Worm (Caenorhabditis elegans) whole organism, mixed stage, embryonic: ENCODE data around the gene C05E4.12.

Experiments used
- bed-3 ChIP-seq: fragments of 200-800 bp; sonication (Bioruptor generic); optimal IDR thresholded peaks from 3 replicates; lab custom pipeline; 2018; ENCODE audit warnings: mild to moderate bottlenecking, missing genetic modification characterization, moderate library complexity, missing compliant biosample characterization
- ceh-39 ChIP-seq: fragments of 150-350 bp; optimal IDR thresholded peaks from 2 replicates; lab custom pipeline; 2014; ENCODE audit warnings: missing biosample characterization, missing genetic modification characterization
- ceh-43 ChIP-seq: fragments of 200-800 bp; sonication (Bioruptor generic); optimal IDR thresholded peaks from 2 replicates; lab custom pipeline; 2018; ENCODE audit warnings: mild to moderate bottlenecking, missing genetic modification characterization, moderate library complexity, missing compliant biosample characterization
- cnd-1 ChIP-seq: fragments of 200-800 bp; sonication (Bioruptor generic); optimal IDR thresholded peaks from 2 replicates; lab custom pipeline; 2018; ENCODE audit warnings: mild to moderate bottlenecking, missing genetic modification characterization, missing compliant biosample characterization
- elt-1 ChIP-seq: sonication (generic microtip); optimal IDR thresholded peaks from 2 replicates; lab custom pipeline; 2017; ENCODE audit warnings: missing genetic modification characterization, mild to moderate bottlenecking, missing compliant biosample characterization, antibody characterized with exemption, moderate library complexity, borderline replicate concordance; ENCODE audit not compliant: insufficient read depth
- elt-3 ChIP-seq: fragments of 150-350 bp; optimal IDR thresholded peaks from 2 replicates; lab custom pipeline; 2014; ENCODE audit warnings: missing biosample characterization, missing genetic modification characterization
- ham-2 ChIP-seq: fragments of 200-800 bp; sonication (Bioruptor generic); optimal IDR thresholded peaks from 2 replicates; lab custom pipeline; 2018; ENCODE audit warnings: mild to moderate bottlenecking, missing genetic modification characterization, missing compliant biosample characterization
- hlh-1 ChIP-seq: fragments of 150-350 bp; optimal IDR thresholded peaks from 2 replicates; lab custom pipeline; 2014; ENCODE audit warnings: missing biosample characterization, missing genetic modification reagents, missing genetic modification characterization
- lin-32 ChIP-seq: fragments of 200-800 bp; sonication (Bioruptor generic); optimal IDR thresholded peaks from 2 replicates; lab custom pipeline; 2018; ENCODE audit warnings: mild to moderate bottlenecking, missing genetic modification characterization, missing compliant biosample characterization
- mab-5 ChIP-seq: fragments of 150-350 bp; optimal IDR thresholded peaks from 2 replicates; lab custom pipeline; 2014; ENCODE audit warnings: missing biosample characterization, missing genetic modification characterization
- mls-2 ChIP-seq: sonication (generic microtip); optimal IDR thresholded peaks from 2 replicates; lab custom pipeline; 2016; ENCODE audit warnings: mild to moderate bottlenecking, missing genetic modification characterization, moderate library complexity, missing compliant biosample characterization
- nhr-2 ChIP-seq: fragments of 150-350 bp; optimal IDR thresholded peaks from 2 replicates; lab custom pipeline; 2014; ENCODE audit warnings: missing biosample characterization, missing genetic modification characterization
- nhr-237 ChIP-seq: fragments of 150-350 bp; optimal IDR thresholded peaks from 2 replicates; lab custom pipeline; 2014; ENCODE audit warnings: missing biosample characterization, missing genetic modification characterization
- nhr-28 ChIP-seq: fragments of 150-350 bp; optimal IDR thresholded peaks from 2 replicates; lab custom pipeline; 2014; ENCODE audit warnings: missing biosample characterization, missing genetic modification characterization
- nhr-76 ChIP-seq: sonication (generic microtip); optimal IDR thresholded peaks from 2 replicates; lab custom pipeline; 2017; ENCODE audit warnings: missing biosample characterization, missing genetic modification characterization
- pha-4 ChIP-seq: fragments of 150-350 bp; optimal IDR thresholded peaks from 2 replicates; lab custom pipeline; 2018; ENCODE audit warnings: missing biosample characterization, missing genetic modification reagents, missing genetic modification characterization
- snpc-4 ChIP-seq: fragments of 150-350 bp; optimal IDR thresholded peaks from 2 replicates; lab custom pipeline; 2014; ENCODE audit warnings: missing biosample characterization, missing genetic modification characterization
- sptf-1 ChIP-seq: sonication (generic microtip); optimal IDR thresholded peaks from 2 replicates; lab custom pipeline; 2017; ENCODE audit warnings: mild to moderate bottlenecking, missing genetic modification characterization, moderate library complexity, missing compliant biosample characterization
- tbx-8 ChIP-seq: fragments of 200-800 bp; sonication (Bioruptor generic); optimal IDR thresholded peaks from 2 replicates; lab custom pipeline; 2018; ENCODE audit warnings: mild to moderate bottlenecking, missing genetic modification characterization, moderate library complexity, missing compliant biosample characterization
- unc-120 ChIP-seq: sonication (generic microtip); optimal IDR thresholded peaks from 2 replicates; lab custom pipeline; 2017; ENCODE audit warnings: missing genetic modification characterization, missing compliant biosample characterization; ENCODE audit not compliant: poor library complexity, severe bottlenecking
- unc-62 ChIP-seq: fragments of 150-350 bp; optimal IDR thresholded peaks from 2 replicates; lab custom pipeline; 2014; ENCODE audit warnings: missing biosample characterization, missing genetic modification reagents, missing genetic modification characterization
- ztf-11 ChIP-seq: fragments of 150-350 bp; optimal IDR thresholded peaks from 2 replicates; lab custom pipeline; 2014; ENCODE audit warnings: missing biosample characterization, missing genetic modification characterization

The C05E4.12 gene

DNA sequence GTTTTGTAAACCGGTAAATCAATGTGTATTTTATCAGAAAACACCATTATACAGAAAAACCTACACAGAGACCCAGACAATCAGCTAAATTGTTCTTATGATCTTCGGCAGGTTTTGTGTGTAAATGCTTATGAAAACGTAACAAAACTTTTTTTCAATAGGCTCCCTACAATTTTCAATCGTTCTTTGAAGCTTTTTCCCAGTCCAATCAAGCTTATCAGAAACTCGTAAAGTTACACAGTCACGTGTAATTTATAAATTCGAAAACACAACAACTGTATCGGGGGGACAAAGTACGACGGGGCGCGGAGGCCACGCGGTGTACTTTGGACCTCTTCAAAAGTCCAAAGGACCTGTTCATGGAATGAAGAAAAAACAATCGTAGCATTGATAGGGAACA lies 31.6 kb downstream of the C05E4.12 start:
- TF ChIP-seq mls-2 (tag; lab: Kevin White, UChicago) = no peak
- no peak for TF ChIP-seq bed-3
- no peak for TF ChIP-seq unc-62
- no peak for TF ChIP-seq nhr-76 (tag; lab: Kevin White, UChicago)
- no peak for TF ChIP-seq ham-2 (GFP tag; lab: Kevin White, UChicago)
- no peak for TF ChIP-seq ceh-39 (tag; lab: Kevin White, UChicago)
- TF ChIP-seq elt-1 (tag; lab: Kevin White, UChicago) = no peak
- TF ChIP-seq nhr-237 (tag; lab: Kevin White, UChicago) = no peak
- TF ChIP-seq nhr-2 (tag; lab: Kevin White, UChicago) = no peak
- TF ChIP-seq pha-4 (tag; lab: Kevin White, UChicago) = no peak
- no peak for TF ChIP-seq sptf-1 (tag; lab: Kevin White, UChicago)
- TF ChIP-seq snpc-4 = no peak

DNA sequence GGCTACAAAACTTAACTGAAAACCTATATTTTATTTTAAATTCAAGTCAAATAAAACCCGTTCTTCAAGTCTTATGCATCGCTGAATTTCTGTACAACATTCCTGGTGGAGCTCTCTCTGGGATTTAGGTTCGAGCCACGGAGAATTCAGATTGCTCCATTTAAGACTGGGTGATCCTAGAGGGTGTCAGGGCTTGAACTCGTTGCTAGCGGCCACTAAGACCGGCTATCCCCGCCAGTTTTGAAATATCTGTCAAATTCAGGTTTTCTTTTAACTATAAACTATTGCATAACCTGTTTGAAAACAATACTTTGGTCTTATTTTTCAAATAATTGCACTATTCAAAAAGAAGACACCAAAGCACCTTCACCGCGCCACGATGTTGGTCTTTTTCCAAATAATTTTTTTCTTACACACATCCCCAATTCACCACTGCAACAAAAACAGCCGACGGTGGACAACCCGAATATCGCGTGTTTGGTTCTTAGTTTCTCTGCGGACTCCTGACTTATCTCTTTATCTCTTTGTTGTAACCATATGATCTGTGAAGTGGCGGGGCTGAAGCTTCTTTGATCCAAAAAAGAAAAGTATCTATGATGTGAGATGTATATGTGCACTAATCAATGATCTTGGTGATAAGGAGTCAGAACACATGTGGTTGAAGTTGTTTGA lies 32.8 kb downstream of the C05E4.12 start:
- no peak for TF ChIP-seq bed-3
- peak; percentile 2 for TF ChIP-seq hlh-1 (tag; lab: Kevin White, UChicago)

DNA sequence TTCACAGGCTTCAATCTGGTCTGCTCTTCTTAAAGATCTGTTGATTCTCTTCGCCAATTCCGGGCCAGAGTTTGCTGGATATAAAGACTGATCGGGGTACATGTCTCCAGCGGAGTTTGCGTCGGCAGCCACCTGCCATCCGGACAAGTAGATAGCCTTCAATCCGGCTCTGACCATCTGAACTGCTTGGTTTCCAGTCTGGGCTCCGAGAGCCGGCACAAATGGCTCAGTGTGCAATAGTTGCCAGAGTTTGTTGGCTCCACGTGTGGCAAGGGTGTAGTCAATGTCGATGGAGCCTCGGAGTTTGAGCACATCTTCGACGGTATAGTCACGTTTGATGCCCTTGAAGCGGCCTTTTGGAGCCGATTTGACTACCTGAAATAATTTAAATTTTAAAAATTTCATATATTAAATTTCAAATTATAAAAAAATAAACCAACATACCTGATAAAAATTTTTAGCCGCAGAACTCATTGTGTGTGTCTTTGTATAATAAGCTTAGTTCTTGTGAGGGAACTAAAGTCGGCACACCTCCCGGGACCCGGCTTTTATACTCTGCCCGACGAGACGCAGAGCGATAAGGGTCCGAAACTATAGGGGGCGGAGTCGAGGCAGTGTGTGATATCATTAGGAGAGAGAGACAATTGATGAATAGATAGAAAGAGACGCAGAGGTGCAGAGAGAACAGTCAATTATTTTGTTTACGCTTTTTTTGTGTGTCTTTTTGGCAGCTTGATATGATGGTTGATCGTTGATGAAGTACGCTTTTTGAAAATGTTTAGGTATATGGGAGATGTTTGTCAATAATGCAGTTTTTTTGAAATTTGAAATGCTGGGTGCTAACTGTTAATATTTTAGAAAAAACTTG lies 34.1 kb downstream of the C05E4.12 start, which contains the start of the genes icl-1 and srh-2:
icl-1 (minus strand) TSS at position 521 of the 868 bp plus-strand sequence.
srh-2 (plus strand) TSS at position 818 of the 868 bp plus-strand sequence.
- TF ChIP-seq nhr-2 (tag; lab: Kevin White, UChicago) = no peak
- TF ChIP-seq hlh-1 (tag; lab: Kevin White, UChicago) = peak; percentile 69
- no peak for TF ChIP-seq lin-32 (GFP tag; lab: Kevin White, UChicago)
- TF ChIP-seq cnd-1 = no peak
- TF ChIP-seq unc-62 = peak; percentile 66
- TF ChIP-seq unc-120 (tag; lab: Kevin White, UChicago) = peak; percentile 72
- peak; percentile 54 for TF ChIP-seq mab-5 (tag; lab: Kevin White, UChicago)

DNA sequence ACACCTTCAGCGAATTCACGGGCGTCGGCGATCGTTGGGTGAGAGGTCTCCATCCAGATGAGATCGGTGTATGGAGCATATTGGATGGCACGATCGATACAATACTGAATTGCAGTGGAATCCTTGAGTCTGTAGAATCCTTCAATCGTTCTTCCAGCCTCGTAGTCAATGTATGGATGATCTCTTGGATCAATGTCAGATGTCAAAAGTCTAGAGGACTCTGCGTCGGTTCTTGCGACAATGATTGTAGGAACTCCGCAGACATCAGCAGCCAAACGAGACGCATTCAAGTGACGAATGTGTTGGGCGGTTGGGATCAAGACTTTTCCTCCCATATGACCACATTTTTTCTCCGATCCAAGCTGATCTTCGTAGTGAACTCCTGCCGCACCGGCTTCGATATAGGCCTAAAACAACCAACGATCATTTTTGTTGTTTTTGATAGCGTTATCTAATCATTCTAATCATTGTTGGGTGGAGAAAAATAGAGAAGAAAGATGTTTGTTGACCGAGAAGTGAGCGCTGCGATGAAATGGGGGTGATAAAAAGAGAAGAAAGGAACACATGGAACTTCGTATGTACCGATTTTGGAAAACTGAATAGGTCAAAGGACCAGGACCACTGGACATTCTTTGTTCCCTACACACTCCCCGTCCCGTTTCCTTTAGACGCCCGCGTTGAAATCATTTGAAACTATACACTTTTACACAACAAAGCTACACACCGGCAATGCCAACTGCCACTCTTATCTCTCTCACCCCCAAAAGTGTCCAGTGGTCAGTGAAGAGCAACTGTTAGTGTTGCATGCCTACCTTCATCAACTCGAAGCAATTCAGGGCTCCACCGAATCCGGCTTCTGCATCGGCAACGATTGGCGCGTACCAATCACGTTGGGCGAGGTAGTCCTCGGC lies 35.0 kb downstream of the C05E4.12 start:
- TF ChIP-seq ztf-11 = no peak
- TF ChIP-seq pha-4 (tag; lab: Kevin White, UChicago) = no peak
- TF ChIP-seq hlh-1 (tag; lab: Kevin White, UChicago) = peak; percentile 77
- TF ChIP-seq elt-3 (tag; lab: Kevin White, UChicago) = no peak
- TF ChIP-seq tbx-8 (GFP tag; lab: Kevin White, UChicago) = no peak
- no peak for TF ChIP-seq unc-62
- no peak for TF ChIP-seq ceh-43 (GFP tag; lab: Kevin White, UChicago)
- TF ChIP-seq lin-32 (GFP tag; lab: Kevin White, UChicago) = no peak
- peak; percentile 30 for TF ChIP-seq unc-120 (tag; lab: Kevin White, UChicago)

DNA sequence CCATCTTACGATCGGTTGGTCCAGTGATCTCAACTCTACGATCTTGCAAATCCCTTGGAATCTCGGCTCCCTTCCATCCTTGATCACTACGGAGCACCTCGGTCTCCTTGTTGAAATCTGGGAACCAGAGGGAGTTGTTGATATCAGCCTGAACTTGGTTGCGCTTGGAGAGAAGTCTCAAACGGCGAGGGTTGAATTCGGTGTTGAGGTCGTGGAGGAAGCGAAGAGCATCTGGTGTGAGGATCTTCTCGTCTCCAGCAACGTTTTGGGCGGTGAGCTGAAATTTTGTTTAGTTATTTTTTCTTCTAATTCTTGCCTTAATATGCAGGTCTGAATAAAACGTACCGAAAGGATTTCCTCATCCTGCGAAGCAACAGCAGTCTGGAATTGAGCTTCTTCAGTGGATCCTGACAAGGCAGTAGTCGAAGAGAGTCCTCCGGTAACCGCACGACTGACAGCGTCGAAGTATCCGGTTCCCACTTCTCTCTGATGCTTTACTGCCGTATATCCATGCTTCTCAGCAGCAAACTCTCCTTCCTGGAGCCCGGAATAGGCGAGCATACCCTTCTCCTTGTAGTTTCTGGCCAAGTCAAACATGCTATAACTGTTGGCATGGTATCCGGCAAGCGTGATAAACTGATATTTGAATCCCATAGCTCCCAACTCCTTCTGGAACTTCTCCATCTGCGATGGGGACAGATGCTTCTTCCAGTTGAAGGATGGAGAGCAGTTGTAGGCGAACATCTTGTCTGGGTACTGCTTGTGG lies 35.8 kb downstream of the C05E4.12 start:
- no peak for TF ChIP-seq nhr-28 (tag; lab: Kevin White, UChicago)
